Fruit fly (Drosophila melanogaster) whole organism, adult: ENCODE results near the gene dah.

Source experiments
- CG11617 ChIP-seq: fragments of 200-800 bp; sonication (Bioruptor generic); optimal IDR thresholded peaks from 2 replicates; lab custom pipeline; 2017; ENCODE audit warnings: mild to moderate bottlenecking, missing biosample characterization, missing genetic modification reagents, missing genetic modification characterization
- CG33017 ChIP-seq: fragments of 200-800 bp; sonication (Bioruptor generic); optimal IDR thresholded peaks from 2 replicates; lab custom pipeline; 2018; ENCODE audit warnings: missing biosample characterization, mild to moderate bottlenecking, missing genetic modification characterization, moderate library complexity
- CG7045 ChIP-seq: fragments of 200-800 bp; sonication (Bioruptor generic); optimal IDR thresholded peaks from 2 replicates; lab custom pipeline; 2017; ENCODE audit warnings: missing biosample characterization, mild to moderate bottlenecking, missing genetic modification characterization
- CG7101 ChIP-seq: fragments of 200-800 bp; sonication (Bioruptor generic); optimal IDR thresholded peaks from 2 replicates; lab custom pipeline; 2018; ENCODE audit warnings: missing biosample characterization, mild to moderate bottlenecking, missing genetic modification characterization, moderate library complexity
- Crg-1 ChIP-seq: fragments of 200-800 bp; sonication (Bioruptor generic); optimal IDR thresholded peaks from 2 replicates; lab custom pipeline; 2016; ENCODE audit warnings: missing biosample characterization, missing genetic modification characterization
- Mnt ChIP-seq: fragments of 200-800 bp; sonication (Bioruptor generic); optimal IDR thresholded peaks from 2 replicates; lab custom pipeline; 2016; ENCODE audit warnings: missing biosample characterization, mild to moderate bottlenecking, missing genetic modification characterization

DNA sequence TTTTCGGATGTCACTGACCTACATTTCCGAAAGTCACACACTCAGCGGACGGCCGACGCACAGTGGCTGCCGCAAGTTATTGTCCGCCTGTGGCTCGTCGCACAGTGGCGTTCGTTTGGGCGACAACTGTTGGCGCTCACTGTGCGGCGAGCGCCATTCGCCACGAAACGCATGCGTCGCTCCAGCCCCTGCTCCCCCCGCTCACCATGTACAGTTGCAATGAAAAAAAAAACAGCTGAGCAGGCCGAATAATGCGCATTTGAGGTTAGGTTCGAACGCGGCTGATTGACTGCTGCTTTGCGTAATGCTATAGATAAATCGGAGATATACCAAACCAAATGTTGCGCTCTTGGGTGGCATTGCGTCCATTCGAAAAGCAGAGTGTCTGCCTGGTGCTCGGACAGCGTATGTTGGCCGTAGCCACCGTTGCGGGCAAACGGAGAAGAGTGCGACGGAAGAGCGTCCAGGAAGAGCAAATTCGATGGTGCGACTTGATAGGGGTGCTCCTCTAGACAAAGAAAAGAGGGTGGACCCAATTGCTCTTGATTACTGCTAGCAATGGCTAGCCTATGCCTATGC lies 4.8 kb upstream of the dah start:
- TF ChIP-seq CG7045 (peak; percentile 70), CG11617 (GFP tag; lab: Kevin White, UChicago) (peak; percentile 69), CG33017 (peak; percentile 9), Crg-1 (peak; percentile 61), CG7101 (peak; percentile 75), Mnt (GFP tag; lab: Kevin White, UChicago) (peak; percentile 91)
